Worm (Caenorhabditis elegans): ENCODE results near the gene F59A1.12.

DNA sequence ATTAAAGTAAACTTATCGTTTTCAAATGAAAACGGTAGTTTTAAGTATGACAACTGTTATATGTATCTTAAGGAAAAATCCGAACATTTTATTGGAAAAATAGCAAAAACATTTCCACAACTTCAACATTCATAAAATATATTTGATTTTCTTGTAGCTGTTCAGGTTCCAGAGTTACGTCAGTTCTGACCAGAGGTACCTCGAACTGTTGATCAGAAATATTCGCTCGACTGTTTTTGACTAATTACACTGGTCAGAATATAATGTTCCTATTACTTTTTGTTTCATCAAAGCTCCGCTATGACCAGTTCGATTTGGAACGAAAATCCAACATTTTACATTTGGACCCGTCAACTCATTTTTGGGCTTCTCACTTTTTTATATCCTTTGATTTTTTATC is 39.4 kb upstream of the F59A1.12 start, which contains the start of gene srh-31:
- no peak for TF ChIP-seq ztf-23 (GFP tag; IDR thresholded peaks at IDR 0.05)
- no peak for TF ChIP-seq ztf-29 (GFP tag; IDR thresholded peaks at IDR 0.05)
- no peak for TF ChIP-seq tab-1 (GFP tag; IDR thresholded peaks at IDR 0.05)
- no peak for TF ChIP-seq flt-1 (GFP tag; IDR thresholded peaks at IDR 0.05)
- no peak for TF ChIP-seq klf-2 (GFP tag; conservative IDR thresholded peaks at IDR 0.05)
- TF ChIP-seq T22C8.4 (GFP tag; IDR thresholded peaks at IDR 0.05): no peak
- no peak for TF ChIP-seq ref-1 (GFP tag; conservative IDR thresholded peaks at IDR 0.05)
